Worm (Caenorhabditis elegans): ENCODE measurements around the gene T26E4.4.

The T26E4.4 gene

ce11 chrV:15826110-15826509, 33.8 kb upstream of the T26E4.4 start, which contains the start of gene srbc-51:
Gene srbc-51 (plus strand): TSS chrV:15826410.
- TF ChIP-seq nhr-67 (tag; optimal IDR thresholded peaks at IDR 0.05) = no peak
- no peak for TF ChIP-seq fkh-10 (GFP tag; optimal IDR thresholded peaks at IDR 0.05)
- no peak for TF ChIP-seq daf-12 (tag; optimal IDR thresholded peaks at IDR 0.05)
- TF ChIP-seq ceh-16 (tag; optimal IDR thresholded peaks at IDR 0.05) = no peak
- no peak for TF ChIP-seq sea-2 (GFP tag; optimal IDR thresholded peaks at IDR 0.05)
- TF ChIP-seq snpc-4 (tag; optimal IDR thresholded peaks at IDR 0.05) = no peak

DNA sequence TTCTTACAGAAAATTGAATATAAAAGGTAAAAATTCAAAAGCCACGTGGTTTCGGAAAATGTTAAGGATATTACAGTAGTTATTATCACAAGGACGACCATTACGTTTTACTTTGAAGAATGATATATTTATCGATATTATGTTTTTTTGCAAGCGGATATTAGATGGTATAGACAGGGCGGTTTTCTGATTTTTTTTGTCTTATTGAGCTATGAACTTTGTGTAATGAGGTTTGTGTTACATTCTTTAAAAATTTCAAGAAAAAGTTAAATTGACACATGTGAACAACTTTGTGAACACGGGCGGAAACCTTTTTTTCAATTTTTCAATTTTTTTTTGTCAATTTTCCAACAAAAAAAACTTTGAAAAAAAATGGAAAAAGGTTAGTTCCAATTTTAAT, 32.6 kb upstream of the T26E4.4 start, which contains the start of gene srbc-50:
TSS of gene srbc-50 (minus strand) at position 101 of the 400 bp plus-strand sequence.
- no peak for TF ChIP-seq nfya-1 (tag; optimal IDR thresholded peaks at IDR 0.05; ENCODE audit: insufficient read depth)
- no peak for TF ChIP-seq mdl-1 (tag; optimal IDR thresholded peaks at IDR 0.05)
- TF ChIP-seq mml-1 (tag; optimal IDR thresholded peaks at IDR 0.05) = no peak
- no peak for TF ChIP-seq egl-5 (tag; optimal IDR thresholded peaks at IDR 0.05)
- no peak for TF ChIP-seq ceh-9 (tag; optimal IDR thresholded peaks at IDR 0.05)
- TF ChIP-seq unc-62 (GFP tag; optimal IDR thresholded peaks at IDR 0.05) = no peak

- TF ChIP-seq fkh-10 (GFP tag; optimal IDR thresholded peaks at IDR 0.05) = no peak
- no peak for TF ChIP-seq unc-62 (GFP tag; optimal IDR thresholded peaks at IDR 0.05)
- TF ChIP-seq nhr-76 (tag; optimal IDR thresholded peaks at IDR 0.05) = no peak
- TF ChIP-seq lsy-12 (tag; optimal IDR thresholded peaks at IDR 0.05) = no peak
- no peak for TF ChIP-seq ama-1 (optimal IDR thresholded peaks at IDR 0.05)
- no peak for TF ChIP-seq fkh-2 (tag; optimal IDR thresholded peaks at IDR 0.05)
- no peak for TF ChIP-seq ceh-82 (tag; optimal IDR thresholded peaks at IDR 0.05)
Measured at ce11 chrV:15821398-15821797, 29.1 kb upstream of the T26E4.4 start, which contains the start of gene srbc-49. Gene srbc-49 (plus strand): TSS chrV:15821698.

ce11 chrV:15819983-15820382, 27.7 kb upstream of the T26E4.4 start, which contains the start of gene srbc-48:
Gene srbc-48 (plus strand): TSS chrV:15820283.
- no peak for TF ChIP-seq pha-4 (tag; optimal IDR thresholded peaks at IDR 0.05)
- no peak for TF ChIP-seq ceh-28 (tag; optimal IDR thresholded peaks at IDR 0.05)
- TF ChIP-seq fkh-10 (GFP tag; optimal IDR thresholded peaks at IDR 0.05) = no peak
- TF ChIP-seq nfya-1 (tag; optimal IDR thresholded peaks at IDR 0.05; ENCODE audit: insufficient read depth) = no peak
- TF ChIP-seq unc-62 (GFP tag; optimal IDR thresholded peaks at IDR 0.05) = no peak
- TF ChIP-seq nhr-43 (tag; optimal IDR thresholded peaks at IDR 0.05; ENCODE audit: poor library complexity, severe bottlenecking) = no peak
- TF ChIP-seq nhr-237 (tag; optimal IDR thresholded peaks at IDR 0.05) = no peak

- TF ChIP-seq egl-5 (tag; optimal IDR thresholded peaks at IDR 0.05) (no peak), pqm-1 (tag; optimal IDR thresholded peaks at IDR 0.05) (no peak), tbx-2 (tag; optimal IDR thresholded peaks at IDR 0.05) (no peak), ztf-4 (tag; optimal IDR thresholded peaks at IDR 0.05) (no peak), mdl-1 (tag; optimal IDR thresholded peaks at IDR 0.05) (no peak), lin-39 (tag; optimal IDR thresholded peaks at IDR 0.05) (no peak), aly-2 (tag; optimal IDR thresholded peaks at IDR 0.05) (no peak), sea-2 (GFP tag; optimal IDR thresholded peaks at IDR 0.05) (no peak), hmg-11 (tag; optimal IDR thresholded peaks at IDR 0.05) (no peak), nhr-76 (tag; optimal IDR thresholded peaks at IDR 0.05) (no peak), fos-1 (tag; optimal IDR thresholded peaks at IDR 0.05) (no peak), ZK546.5 (tag; optimal IDR thresholded peaks at IDR 0.05) (no peak), fkh-2 (tag; optimal IDR thresholded peaks at IDR 0.05) (no peak), nhr-67 (tag; optimal IDR thresholded peaks at IDR 0.05) (no peak), nhr-23 (tag; optimal IDR thresholded peaks at IDR 0.05) (no peak), ceh-9 (tag; optimal IDR thresholded peaks at IDR 0.05) (no peak)
Measured at ce11 chrV:15817746-15818145, 25.4 kb upstream of the T26E4.4 start, which contains the start of gene abf-3. Gene abf-3 (minus strand): TSS chrV:15817846.

DNA sequence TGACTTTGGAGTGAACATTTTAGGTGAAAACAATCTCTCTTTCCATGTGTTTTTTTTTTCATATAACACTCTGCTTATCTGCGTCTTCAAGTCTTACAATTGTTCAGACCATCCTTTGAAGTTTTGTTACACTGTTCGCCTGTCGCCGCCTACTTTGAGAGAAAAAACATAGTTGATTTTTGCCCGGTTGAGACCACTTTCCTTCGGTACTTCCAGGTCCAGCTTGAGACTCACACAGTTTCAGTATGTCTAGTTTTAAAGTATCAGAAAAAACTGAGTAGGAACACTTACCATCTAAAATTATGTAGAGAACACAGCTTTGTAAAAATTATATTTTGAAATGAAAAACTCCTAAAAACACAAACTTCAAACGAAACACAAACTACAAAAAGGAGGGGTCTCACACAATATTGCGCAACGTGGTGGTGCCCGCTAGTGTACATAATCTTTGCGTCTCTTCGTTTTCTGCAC, 23.7 kb upstream of the T26E4.4 start, which contains the start of the genes fbxa-69 and F54B8.4:
TSS of gene fbxa-69 (minus strand) at position 10 of the 471 bp plus-strand sequence.
TSS of gene F54B8.4 (plus strand) at position 421 of the 471 bp plus-strand sequence.
- TF ChIP-seq elt-3 (tag; optimal IDR thresholded peaks at IDR 0.05) (no peak), nhr-43 (tag; optimal IDR thresholded peaks at IDR 0.05; ENCODE audit: poor library complexity, severe bottlenecking) (no peak), egl-27 (tag; optimal IDR thresholded peaks at IDR 0.05) (no peak), mml-1 (tag; optimal IDR thresholded peaks at IDR 0.05) (no peak), eor-1 (tag; optimal IDR thresholded peaks at IDR 0.05) (no peak), pha-4 (tag; optimal IDR thresholded peaks at IDR 0.05) (no peak), lin-15B (tag; optimal IDR thresholded peaks at IDR 0.05) (no peak), unc-62 (GFP tag; optimal IDR thresholded peaks at IDR 0.05) (no peak), R02D3.7 (tag; optimal IDR thresholded peaks at IDR 0.05) (no peak), snpc-4 (tag; optimal IDR thresholded peaks at IDR 0.05) (no peak), ceh-9 (tag; optimal IDR thresholded peaks at IDR 0.05) (no peak), nhr-67 (tag; optimal IDR thresholded peaks at IDR 0.05) (no peak), nhr-11 (tag; optimal IDR thresholded peaks at IDR 0.05) (no peak), sea-2 (GFP tag; optimal IDR thresholded peaks at IDR 0.05) (no peak), fkh-2 (tag; optimal IDR thresholded peaks at IDR 0.05) (no peak), fos-1 (tag; optimal IDR thresholded peaks at IDR 0.05) (no peak), nhr-23 (tag; optimal IDR thresholded peaks at IDR 0.05) (no peak), ceh-16 (tag; optimal IDR thresholded peaks at IDR 0.05) (no peak), aly-2 (tag; optimal IDR thresholded peaks at IDR 0.05) (no peak), pqm-1 (tag; optimal IDR thresholded peaks at IDR 0.05) (no peak)

All from whole organism, L3 larva.